Fruit fly (Drosophila melanogaster) whole organism, prepupa: ENCODE measurements around the gene Sgs8.

Experiments used
- Blimp-1 ChIP-seq: fragments of 200-800 bp; sonication (Bioruptor generic); optimal IDR thresholded peaks from 3 replicates; lab custom pipeline; 2017; ENCODE audit warnings: missing biosample characterization, missing genetic modification characterization, mild to moderate bottlenecking, moderate library complexity, missing genetic modification reagents
- CG10669 ChIP-seq: fragments of 200-800 bp; sonication (Bioruptor generic); optimal IDR thresholded peaks from 3 replicates; lab custom pipeline; 2018; ENCODE audit warnings: missing biosample characterization, mild to moderate bottlenecking, missing genetic modification characterization, moderate library complexity
- CG11294 ChIP-seq: fragments of 200-800 bp; sonication (Bioruptor generic); IDR thresholded peaks from 2 replicates; pipeline ENCODE4 v1.3.6; 2022; ENCODE audit warnings: missing biosample characterization, missing genetic modification characterization
- CG11762 ChIP-seq: fragments of 200-800 bp; sonication (Bioruptor generic); optimal IDR thresholded peaks from 3 replicates; lab custom pipeline; 2016; ENCODE audit warnings: missing biosample characterization, missing genetic modification characterization; ENCODE audit not compliant: insufficient read depth
- CG11902 ChIP-seq: fragments of 200-800 bp; sonication (Bioruptor generic); optimal IDR thresholded peaks from 3 replicates; lab custom pipeline; 2016; ENCODE audit warnings: missing biosample characterization, missing genetic modification characterization
- CG1621 ChIP-seq: fragments of 200-800 bp; sonication (Bioruptor generic); optimal IDR thresholded peaks from 3 replicates; lab custom pipeline; 2018; ENCODE audit warnings: missing biosample characterization, mild to moderate bottlenecking, missing genetic modification characterization
- CG16779 ChIP-seq: fragments of 200-800 bp; sonication (Bioruptor generic); optimal IDR thresholded peaks from 3 replicates; lab custom pipeline; 2017; ENCODE audit warnings: missing biosample characterization, mild to moderate bottlenecking, missing genetic modification characterization
- CG31627 ChIP-seq: fragments of 200-800 bp; sonication (Bioruptor generic); optimal IDR thresholded peaks from 3 replicates; lab custom pipeline; 2016; ENCODE audit warnings: missing biosample characterization, missing genetic modification characterization
- CG32006 ChIP-seq: fragments of 200-800 bp; sonication (Bioruptor generic); optimal IDR thresholded peaks from 3 replicates; lab custom pipeline; 2017; ENCODE audit warnings: missing biosample characterization, mild to moderate bottlenecking, missing genetic modification characterization
- CG34406 ChIP-seq: fragments of 200-800 bp; sonication (Bioruptor generic); optimal IDR thresholded peaks from 3 replicates; lab custom pipeline; 2016; ENCODE audit warnings: missing biosample characterization, missing genetic modification characterization
- CG4318 ChIP-seq: fragments of 200-800 bp; sonication (Bioruptor generic); optimal IDR thresholded peaks from 3 replicates; lab custom pipeline; 2017; ENCODE audit warnings: missing biosample characterization, mild to moderate bottlenecking, missing genetic modification characterization
- CG6163 ChIP-seq: fragments of 200-800 bp; sonication (Bioruptor generic); IDR thresholded peaks from 3 replicates; pipeline ENCODE4 v1.3.6; 2022; ENCODE audit warnings: missing biosample characterization, missing genetic modification characterization
- CG6276 ChIP-seq: fragments of 200-800 bp; sonication (Bioruptor generic); optimal IDR thresholded peaks from 2 replicates; lab custom pipeline; 2017; ENCODE audit warnings: missing biosample characterization, mild to moderate bottlenecking, missing genetic modification characterization
- CG6792 ChIP-seq: fragments of 200-800 bp; sonication (Bioruptor generic); optimal IDR thresholded peaks from 3 replicates; lab custom pipeline; 2016; ENCODE audit warnings: missing biosample characterization, missing genetic modification characterization
- CG6808 ChIP-seq: fragments of 200-800 bp; sonication (Bioruptor generic); optimal IDR thresholded peaks from 3 replicates; lab custom pipeline; 2017; ENCODE audit warnings: missing biosample characterization, missing genetic modification characterization, mild to moderate bottlenecking, moderate library complexity, missing genetic modification reagents
- CG6854 ChIP-seq: fragments of 200-800 bp; sonication (Bioruptor generic); optimal IDR thresholded peaks from 2 replicates; lab custom pipeline; 2017; ENCODE audit warnings: missing biosample characterization, mild to moderate bottlenecking, missing genetic modification characterization
- CG8319 ChIP-seq: fragments of 200-800 bp; sonication (Bioruptor generic); optimal IDR thresholded peaks from 3 replicates; lab custom pipeline; 2016; ENCODE audit warnings: missing biosample characterization, missing genetic modification characterization
- CG9139 ChIP-seq: fragments of 200-800 bp; sonication (Bioruptor generic); optimal IDR thresholded peaks from 3 replicates; lab custom pipeline; 2017; ENCODE audit warnings: missing biosample characterization, mild to moderate bottlenecking, missing genetic modification characterization
- Eip75B ChIP-seq: fragments of 200-800 bp; sonication (Bioruptor generic); optimal IDR thresholded peaks from 3 replicates; lab custom pipeline; 2016; ENCODE audit warnings: missing biosample characterization, missing genetic modification characterization
- Eip93F ChIP-seq: fragments of 200-800 bp; sonication (Bioruptor generic); optimal IDR thresholded peaks from 2 replicates; lab custom pipeline; 2016; ENCODE audit warnings: missing biosample characterization, mild to moderate bottlenecking, missing genetic modification characterization
- Ets21C ChIP-seq: fragments of 200-800 bp; sonication (Bioruptor generic); optimal IDR thresholded peaks from 3 replicates; lab custom pipeline; 2016; ENCODE audit warnings: missing biosample characterization, missing genetic modification characterization
- Hr38 ChIP-seq: sonication (Bioruptor generic); optimal IDR thresholded peaks from 2 replicates; lab custom pipeline; 2016; ENCODE audit warnings: missing biosample characterization, missing genetic modification characterization
- Hr39 ChIP-seq: fragments of 200-800 bp; sonication (Bioruptor generic); optimal IDR thresholded peaks from 2 replicates; lab custom pipeline; 2016; ENCODE audit warnings: missing biosample characterization, missing genetic modification characterization
- Lpt ChIP-seq: fragments of 200-800 bp; sonication (Bioruptor generic); optimal IDR thresholded peaks from 3 replicates; lab custom pipeline; 2016; ENCODE audit warnings: missing biosample characterization, missing genetic modification characterization
- OdsH ChIP-seq: fragments of 200-800 bp; sonication (Bioruptor generic); optimal IDR thresholded peaks from 3 replicates; lab custom pipeline; 2016; ENCODE audit warnings: missing biosample characterization, missing genetic modification characterization
- Sox14 ChIP-seq: fragments of 200-800 bp; sonication (Bioruptor generic); optimal IDR thresholded peaks from 3 replicates; lab custom pipeline; 2016; ENCODE audit warnings: missing biosample characterization, missing genetic modification characterization
- achi ChIP-seq: fragments of 200-800 bp; sonication (Bioruptor generic); optimal IDR thresholded peaks from 3 replicates; lab custom pipeline; 2016; ENCODE audit warnings: missing biosample characterization, missing genetic modification characterization
- cyc ChIP-seq: fragments of 200-800 bp; sonication (Bioruptor generic); optimal IDR thresholded peaks from 3 replicates; lab custom pipeline; 2016; ENCODE audit warnings: missing biosample characterization, missing genetic modification characterization
- dac ChIP-seq: fragments of 200-800 bp; sonication (Bioruptor generic); optimal IDR thresholded peaks from 2 replicates; lab custom pipeline; 2017; ENCODE audit warnings: missing biosample characterization, mild to moderate bottlenecking, missing genetic modification characterization
- eg ChIP-seq: fragments of 200-800 bp; sonication (Bioruptor generic); IDR thresholded peaks from 3 replicates; pipeline ENCODE4 v1.3.6; 2022; ENCODE audit warnings: missing biosample characterization, missing genetic modification characterization
- fd59A ChIP-seq: fragments of 200-800 bp; sonication (Bioruptor generic); optimal IDR thresholded peaks from 2 replicates; lab custom pipeline; 2017; ENCODE audit warnings: missing biosample characterization, mild to moderate bottlenecking, missing genetic modification characterization, missing genetic modification reagents
- spab ChIP-seq: fragments of 200-800 bp; sonication (Bioruptor generic); optimal IDR thresholded peaks from 2 replicates; lab custom pipeline; 2017; ENCODE audit warnings: missing biosample characterization, mild to moderate bottlenecking, missing genetic modification characterization, missing genetic modification reagents
- ss ChIP-seq, 2 experiments: fragments of 200-800 bp; sonication (Bioruptor generic); optimal IDR thresholded peaks; 2 replicates in 1 of 2; 3 replicates in 1 of 2; lab custom pipeline; 2017 to 2018; ENCODE audit warnings: mild to moderate bottlenecking in 2 of 2, missing biosample characterization in 2 of 2, missing genetic modification characterization in 2 of 2, moderate library complexity in 1 of 2
- topi ChIP-seq: fragments of 200-800 bp; sonication (Bioruptor generic); optimal IDR thresholded peaks from 3 replicates; lab custom pipeline; 2016; ENCODE audit warnings: missing biosample characterization, missing genetic modification characterization
- vri ChIP-seq: fragments of 200-800 bp; sonication (Bioruptor generic); optimal IDR thresholded peaks from 3 replicates; lab custom pipeline; 2016; ENCODE audit warnings: missing biosample characterization, mild to moderate bottlenecking, missing genetic modification characterization

Sgs8 gene

DNA sequence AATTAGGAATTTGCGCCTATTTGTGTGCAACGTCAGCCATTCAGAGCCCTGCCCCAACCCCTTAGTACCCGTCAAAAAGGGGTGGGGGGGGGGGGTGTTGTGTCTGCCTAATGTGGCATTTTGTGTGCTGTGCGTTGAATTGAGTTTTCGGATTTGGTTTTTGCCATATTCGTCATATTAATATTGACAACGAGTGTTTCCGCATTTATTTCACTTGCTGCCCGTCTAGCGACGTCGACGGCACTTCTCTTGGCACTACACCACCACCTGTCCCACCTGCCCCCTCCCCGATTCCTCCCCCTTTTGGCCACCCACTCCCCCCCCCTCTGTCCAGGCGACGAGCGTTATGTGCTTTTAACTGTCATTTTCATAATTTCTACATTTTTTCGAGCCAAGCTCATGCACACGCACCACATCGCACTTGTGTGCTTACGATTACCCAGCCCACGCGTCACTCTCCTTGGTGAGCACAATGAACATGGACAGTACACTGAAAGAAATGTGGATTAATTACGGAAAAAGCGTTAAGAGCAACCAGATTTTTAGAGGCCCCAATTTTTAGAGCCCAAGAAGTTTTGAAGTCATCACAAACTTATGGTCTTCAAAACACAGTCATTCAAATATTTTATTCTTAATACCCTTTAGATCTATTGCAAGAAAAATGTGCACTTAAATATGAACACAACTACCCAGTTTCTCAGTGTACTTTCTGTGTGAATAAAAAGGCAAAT lies 6.3 kb upstream of the Sgs8 start (continued):
- TF ChIP-seq CG16779 (tag; lab: Kevin White, UChicago), result no peak
- no peak for TF ChIP-seq CG34406 (GFP tag; lab: Kevin White, UChicago)
- TF ChIP-seq Eip75B (GFP tag; lab: Kevin White, UChicago), result peak; percentile 19
- TF ChIP-seq Ets21C (GFP tag; lab: Kevin White, UChicago), result peak; percentile 9
- TF ChIP-seq CG31627 (GFP tag; lab: Kevin White, UChicago), result peak; percentile 16
- no peak for TF ChIP-seq dac (GFP tag; lab: Kevin White, UChicago)
- no peak for TF ChIP-seq CG6808 (GFP tag; lab: Kevin White, UChicago)
- TF ChIP-seq OdsH, result no peak
- no peak for TF ChIP-seq Hr38 (GFP tag; lab: Kevin White, UChicago)
- no peak for TF ChIP-seq Blimp-1 (GFP tag; lab: Kevin White, UChicago)
- TF ChIP-seq CG6276 (GFP tag; lab: Kevin White, UChicago), result no peak
- no peak for TF ChIP-seq eg (GFP tag; lab: Robert Waterston, UW)
- no peak for TF ChIP-seq achi (GFP tag; lab: Kevin White, UChicago)
- TF ChIP-seq CG11762 (GFP tag; lab: Kevin White, UChicago), result no peak
- TF ChIP-seq ss (GFP tag; optimal IDR thresholded peaks at IDR 0.05; lab: Kevin White, UChicago), result no peak
- no peak for TF ChIP-seq vri (GFP tag; lab: Kevin White, UChicago)
- 0 out of 3 replicates have a peak, but pooled peaks have one; percentile 13 for TF ChIP-seq CG6163 (GFP tag; lab: Robert Waterston, UW)
- no peak for TF ChIP-seq spab (GFP tag; lab: Kevin White, UChicago)
- TF ChIP-seq Lpt (GFP tag; lab: Kevin White, UChicago), result no peak
- no peak for TF ChIP-seq CG32006 (GFP tag; lab: Kevin White, UChicago)
- peak; percentile 17 for TF ChIP-seq Sox14
- TF ChIP-seq CG10669, result no peak
- TF ChIP-seq CG1621 (tag; lab: Kevin White, UChicago), result no peak
- TF ChIP-seq CG9139 (GFP tag; lab: Kevin White, UChicago), result no peak
- TF ChIP-seq Hr39 (GFP tag; lab: Kevin White, UChicago), result peak; percentile 24
- TF ChIP-seq CG11902 (GFP tag; lab: Kevin White, UChicago), result no peak
- TF ChIP-seq cyc (GFP tag; lab: Kevin White, UChicago), result peak; percentile 12

DNA sequence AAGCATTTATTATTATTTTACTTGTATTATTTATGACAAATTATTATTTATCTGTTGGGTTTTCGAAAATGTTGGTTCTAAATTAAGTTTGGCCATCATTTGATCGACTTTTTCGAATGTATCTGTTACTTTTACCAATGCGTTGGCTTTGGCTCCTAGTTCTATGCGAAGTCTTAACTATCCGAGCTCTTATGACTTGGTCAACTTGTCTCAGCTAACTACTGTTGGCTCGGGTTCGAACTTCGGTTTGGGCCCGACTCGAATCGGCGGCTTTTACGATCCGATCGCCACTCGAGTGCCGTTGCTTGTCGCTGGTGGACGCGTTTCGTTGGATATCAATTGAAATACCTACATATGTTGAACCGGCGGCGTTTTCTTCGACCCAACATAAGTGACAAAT lies 4.2 kb upstream of the Sgs8 start, which contains the start of gene CG7512:
Gene CG7512, plus strand, starts transcription at position 301 of the 400 bp plus-strand sequence.
- no peak for TF ChIP-seq CG6792 (GFP tag; lab: Kevin White, UChicago)
- no peak for TF ChIP-seq fd59A
- TF ChIP-seq CG32006 (GFP tag; lab: Kevin White, UChicago), result no peak
- no peak for TF ChIP-seq CG11294 (GFP tag; lab: Robert Waterston, UW)
- TF ChIP-seq CG16779 (tag; lab: Kevin White, UChicago), result no peak
- no peak for TF ChIP-seq CG4318 (GFP tag; lab: Kevin White, UChicago)

dm6 chr3L:11511921-11512320 lies 2.7 kb upstream of the Sgs8 start, which contains the start of gene Sgs3:
Gene Sgs3 (plus strand): TSS chr3L:11512221.
- TF ChIP-seq topi (no peak), achi (GFP tag; lab: Kevin White, UChicago) (no peak), Eip75B (GFP tag; lab: Kevin White, UChicago) (no peak), CG11902 (GFP tag; lab: Kevin White, UChicago) (no peak), Eip93F (no peak), CG32006 (GFP tag; lab: Kevin White, UChicago) (no peak), eg (GFP tag; lab: Robert Waterston, UW) (no peak), CG8319 (GFP tag; lab: Kevin White, UChicago) (no peak), CG11762 (GFP tag; lab: Kevin White, UChicago) (no peak), Lpt (GFP tag; lab: Kevin White, UChicago) (no peak), CG9139 (GFP tag; lab: Kevin White, UChicago) (no peak), CG31627 (GFP tag; lab: Kevin White, UChicago) (no peak), Hr39 (GFP tag; lab: Kevin White, UChicago) (no peak), CG6808 (GFP tag; lab: Kevin White, UChicago) (no peak), CG6854 (GFP tag; lab: Kevin White, UChicago) (no peak)
